Worm (Caenorhabditis elegans) whole organism, L4 larva: Measurements from ENCODE around the gene C05C8.7.

Experiments used
- D1046.2 ChIP-seq: fragments of 200-800 bp; sonication (Bioruptor generic); IDR thresholded peaks from 2 replicates; pipeline ENCODE4 v1.3.6; 2022; ENCODE audit warnings: missing genetic modification characterization, missing compliant biosample characterization
- F26F4.8 ChIP-seq: fragments of 200-800 bp; sonication (Bioruptor generic); conservative IDR thresholded peaks from 2 replicates; pipeline ENCODE4 v1.3.6; 2022; ENCODE audit warnings: missing genetic modification characterization, missing compliant biosample characterization
- F37D6.2 ChIP-seq: sonication (generic microtip); optimal IDR thresholded peaks from 2 replicates; lab custom pipeline; 2016; ENCODE audit warnings: mild to moderate bottlenecking, missing genetic modification characterization, missing compliant biosample characterization
- Y48G9A.11 ChIP-seq: fragments of 200-800 bp; sonication (Bioruptor generic); IDR thresholded peaks from 2 replicates; pipeline ENCODE4 v1.3.6; 2022; ENCODE audit warnings: missing genetic modification reagents, missing genetic modification characterization, missing compliant biosample characterization
- ZK546.5 ChIP-seq, 2 experiments: sonication (generic microtip); optimal IDR thresholded peaks; 2 replicates each; lab custom pipeline; 2017; ENCODE audit warnings: missing biosample characterization in 2 of 2, missing genetic modification characterization in 2 of 2
- ama-1 ChIP-seq: fragments of 150-350 bp; optimal IDR thresholded peaks from 2 replicates; lab custom pipeline; 2014; ENCODE audit warnings: inconsistent platforms, mixed read lengths
- arid-1 ChIP-seq: fragments of 200-800 bp; sonication (Bioruptor generic); conservative IDR thresholded peaks from 2 replicates; pipeline ENCODE4 v1.3.6; 2022; ENCODE audit warnings: missing genetic modification reagents, missing genetic modification characterization, missing compliant biosample characterization
- ceh-20 ChIP-seq: fragments of 200-800 bp; sonication (Bioruptor generic); IDR thresholded peaks from 2 replicates; pipeline ENCODE4 v1.3.6; 2022; ENCODE audit warnings: missing genetic modification reagents, missing genetic modification characterization, missing compliant biosample characterization
- ceh-82 ChIP-seq: sonication (generic microtip); optimal IDR thresholded peaks from 2 replicates; lab custom pipeline; 2017; ENCODE audit warnings: missing biosample characterization, missing genetic modification characterization
- cey-2 ChIP-seq: sonication (generic microtip); optimal IDR thresholded peaks from 3 replicates; lab custom pipeline; 2017; ENCODE audit warnings: missing genetic modification characterization, mild to moderate bottlenecking, missing compliant biosample characterization, antibody characterized with exemption, borderline replicate concordance; ENCODE audit not compliant: insufficient read depth
- ctbp-1 ChIP-seq: fragments of 200-800 bp; sonication (Bioruptor generic); IDR thresholded peaks from 2 replicates; pipeline ENCODE4 v1.3.6; 2022; ENCODE audit warnings: missing genetic modification reagents, missing genetic modification characterization, missing compliant biosample characterization
- daf-12 ChIP-seq: fragments of 150-350 bp; optimal IDR thresholded peaks from 2 replicates; lab custom pipeline; 2014; ENCODE audit warnings: missing biosample characterization, missing genetic modification reagents, missing genetic modification characterization
- daf-16 ChIP-seq, 3 experiments: sonication (generic microtip); optimal IDR thresholded peaks; 2 replicates each; lab custom pipeline; 2016 to 2017; ENCODE audit warnings: missing genetic modification characterization in 3 of 3, missing genetic modification reagents in 3 of 3, mild to moderate bottlenecking in 2 of 3, missing compliant biosample characterization in 2 of 3, missing biosample characterization in 1 of 3, moderate library complexity in 1 of 3
- daf-8 ChIP-seq: fragments of 200-800 bp; sonication (Bioruptor generic); IDR thresholded peaks from 2 replicates; pipeline ENCODE4 v1.3.6; 2022; ENCODE audit warnings: missing genetic modification characterization, missing compliant biosample characterization
- dmd-6 ChIP-seq: fragments of 200-800 bp; sonication (Bioruptor generic); IDR thresholded peaks from 2 replicates; pipeline ENCODE4 v1.3.6; 2022; ENCODE audit warnings: missing genetic modification reagents, missing genetic modification characterization, missing compliant biosample characterization
- duxl-1 ChIP-seq: sonication (generic microtip); optimal IDR thresholded peaks from 2 replicates; lab custom pipeline; 2016; ENCODE audit warnings: mild to moderate bottlenecking, missing genetic modification characterization, moderate library complexity, missing compliant biosample characterization; ENCODE audit not compliant: poor library complexity
- dve-1 ChIP-seq: sonication (generic microtip); optimal IDR thresholded peaks from 2 replicates; lab custom pipeline; 2017; ENCODE audit warnings: antibody characterized with exemption, mild to moderate bottlenecking, missing genetic modification characterization, missing compliant biosample characterization; ENCODE audit not compliant: insufficient read depth
- egl-43 ChIP-seq: fragments of 200-800 bp; sonication (Bioruptor generic); IDR thresholded peaks from 2 replicates; pipeline ENCODE4 v1.3.6; 2022; ENCODE audit warnings: missing genetic modification reagents, missing genetic modification characterization, missing compliant biosample characterization
- fkh-10 ChIP-seq: fragments of 150-350 bp; optimal IDR thresholded peaks from 2 replicates; lab custom pipeline; 2014; ENCODE audit warnings: missing biosample characterization, missing genetic modification reagents, missing genetic modification characterization
- hif-1 ChIP-seq, 2 experiments: sonication (generic microtip); optimal IDR thresholded peaks; 2 replicates each; lab custom pipeline; 2016 to 2017; ENCODE audit warnings: missing compliant biosample characterization in 2 of 2, missing genetic modification characterization in 2 of 2, missing genetic modification reagents in 2 of 2, missing genotype in 2 of 2, mild to moderate bottlenecking in 1 of 2
- hlh-30 ChIP-seq: sonication (generic microtip); optimal IDR thresholded peaks from 2 replicates; lab custom pipeline; 2017; ENCODE audit warnings: antibody characterized with exemption, mild to moderate bottlenecking, missing genetic modification characterization, missing compliant biosample characterization; ENCODE audit not compliant: insufficient read depth
- hmg-1.1 ChIP-seq: fragments of 200-800 bp; sonication (Bioruptor generic); IDR thresholded peaks from 2 replicates; pipeline ENCODE4 v1.3.6; 2022; ENCODE audit warnings: missing genetic modification reagents, missing genetic modification characterization, missing compliant biosample characterization
- lim-7 ChIP-seq: fragments of 200-800 bp; sonication (Bioruptor generic); IDR thresholded peaks from 2 replicates; pipeline ENCODE4 v1.3.6; 2022; ENCODE audit warnings: missing genetic modification characterization, missing compliant biosample characterization
- lin-15B ChIP-seq: fragments of 150-350 bp; sonication (generic microtip); optimal IDR thresholded peaks from 3 replicates; lab custom pipeline; 2014; ENCODE audit warnings: missing biosample characterization, missing genetic modification characterization
- lin-29 ChIP-seq: fragments of 200-800 bp; sonication (Bioruptor generic); IDR thresholded peaks from 2 replicates; pipeline ENCODE4 v1.3.6; 2022; ENCODE audit warnings: missing genetic modification reagents, missing genetic modification characterization, missing compliant biosample characterization
- lir-3 ChIP-seq: sonication (generic microtip); optimal IDR thresholded peaks from 2 replicates; lab custom pipeline; 2016; ENCODE audit warnings: mild to moderate bottlenecking, missing genetic modification characterization, missing compliant biosample characterization
- lsy-2 ChIP-seq, 2 experiments: fragments of 150-350 bp in 1 of 2; sonication (generic microtip) in 1 of 2; optimal IDR thresholded peaks; 2 replicates each; lab custom pipeline; 2014 to 2017; ENCODE audit warnings: missing biosample characterization in 2 of 2, missing genetic modification characterization in 2 of 2
- madf-9 ChIP-seq: fragments of 200-800 bp; sonication (Bioruptor generic); conservative IDR thresholded peaks from 2 replicates; pipeline ENCODE4 v1.3.6; 2022; ENCODE audit warnings: missing genetic modification reagents, missing genetic modification characterization, missing compliant biosample characterization
- mep-1 ChIP-seq: fragments of 150-350 bp; sonication (generic microtip); optimal IDR thresholded peaks from 3 replicates; lab custom pipeline; 2014; ENCODE audit warnings: missing biosample characterization, missing genetic modification characterization
- mes-2 ChIP-seq: sonication (generic microtip); optimal IDR thresholded peaks from 2 replicates; lab custom pipeline; 2016; ENCODE audit warnings: missing genotype, mild to moderate bottlenecking, missing genetic modification characterization, missing compliant biosample characterization; ENCODE audit not compliant: poor library complexity, severe bottlenecking
- nhr-102 ChIP-seq: sonication (generic microtip); optimal IDR thresholded peaks from 2 replicates; lab custom pipeline; 2016; ENCODE audit warnings: mild to moderate bottlenecking, missing genetic modification characterization, moderate library complexity, missing compliant biosample characterization
- nhr-11 ChIP-seq: fragments of 150-350 bp; optimal IDR thresholded peaks from 2 replicates; lab custom pipeline; 2014; ENCODE audit warnings: missing biosample characterization, missing genetic modification characterization
- nhr-28 ChIP-seq: fragments of 150-350 bp; optimal IDR thresholded peaks from 2 replicates; lab custom pipeline; 2014; ENCODE audit warnings: missing biosample characterization, missing genetic modification characterization
- nhr-41 ChIP-seq: fragments of 200-800 bp; sonication (Bioruptor generic); IDR thresholded peaks from 2 replicates; pipeline ENCODE4 v1.3.6; 2022; ENCODE audit warnings: missing genetic modification reagents, missing genetic modification characterization, missing compliant biosample characterization
- nhr-42 ChIP-seq: fragments of 200-800 bp; sonication (Bioruptor generic); IDR thresholded peaks from 2 replicates; pipeline ENCODE4 v1.3.6; 2022; ENCODE audit warnings: missing genetic modification characterization, missing compliant biosample characterization
- nhr-77 ChIP-seq: fragments of 150-350 bp; optimal IDR thresholded peaks from 2 replicates; lab custom pipeline; 2014; ENCODE audit warnings: missing biosample characterization, missing genetic modification characterization
- rbr-2 ChIP-seq: sonication (generic microtip); optimal IDR thresholded peaks from 2 replicates; lab custom pipeline; 2016; ENCODE audit warnings: missing genotype, missing genetic modification characterization, missing compliant biosample characterization
- sdz-12 ChIP-seq: fragments of 200-800 bp; sonication (Bioruptor generic); optimal IDR thresholded peaks from 2 replicates; lab custom pipeline; 2018; ENCODE audit warnings: mild to moderate bottlenecking, missing genetic modification characterization, missing compliant biosample characterization
- set-16 ChIP-seq: fragments of 200-800 bp; sonication (Bioruptor generic); IDR thresholded peaks from 2 replicates; pipeline ENCODE4 v1.3.6; 2022; ENCODE audit warnings: missing genetic modification reagents, missing genetic modification characterization, missing compliant biosample characterization
- skn-1 ChIP-seq: fragments of 150-350 bp; optimal IDR thresholded peaks from 2 replicates; lab custom pipeline; 2014; ENCODE audit warnings: missing biosample characterization, missing genetic modification characterization
- spr-1 ChIP-seq: sonication (generic microtip); optimal IDR thresholded peaks from 2 replicates; lab custom pipeline; 2016; ENCODE audit warnings: mild to moderate bottlenecking, missing genetic modification characterization, missing compliant biosample characterization
- unc-130 ChIP-seq: sonication (generic microtip); optimal IDR thresholded peaks from 2 replicates; lab custom pipeline; 2016; ENCODE audit warnings: missing genetic modification reagents, missing genetic modification characterization, missing compliant biosample characterization
- unc-62 ChIP-seq, 3 experiments: fragments of 150-350 bp in 1 of 3; sonication (generic microtip); optimal IDR thresholded peaks in 2 of 3; peaks in 1 of 3; 1 replicate in 1 of 3; 2 replicates in 2 of 3; lab custom pipeline; 2014 to 2017; ENCODE audit warnings: missing biosample characterization in 3 of 3, missing genetic modification characterization in 3 of 3, missing genetic modification reagents in 3 of 3, missing genotype in 1 of 3
- vab-7 ChIP-seq: fragments of 200-800 bp; sonication (Bioruptor generic); IDR thresholded peaks from 2 replicates; pipeline ENCODE4 v1.3.6; 2022; ENCODE audit warnings: missing genetic modification reagents, missing genetic modification characterization, missing compliant biosample characterization
- zfp-2 ChIP-seq: sonication (generic microtip); optimal IDR thresholded peaks from 2 replicates; lab custom pipeline; 2016; ENCODE audit warnings: mild to moderate bottlenecking, missing genetic modification characterization, missing compliant biosample characterization
- ztf-7 ChIP-seq: fragments of 150-350 bp; optimal IDR thresholded peaks from 2 replicates; lab custom pipeline; 2014; ENCODE audit warnings: missing biosample characterization, missing genetic modification characterization

Gene C05C8.7

DNA sequence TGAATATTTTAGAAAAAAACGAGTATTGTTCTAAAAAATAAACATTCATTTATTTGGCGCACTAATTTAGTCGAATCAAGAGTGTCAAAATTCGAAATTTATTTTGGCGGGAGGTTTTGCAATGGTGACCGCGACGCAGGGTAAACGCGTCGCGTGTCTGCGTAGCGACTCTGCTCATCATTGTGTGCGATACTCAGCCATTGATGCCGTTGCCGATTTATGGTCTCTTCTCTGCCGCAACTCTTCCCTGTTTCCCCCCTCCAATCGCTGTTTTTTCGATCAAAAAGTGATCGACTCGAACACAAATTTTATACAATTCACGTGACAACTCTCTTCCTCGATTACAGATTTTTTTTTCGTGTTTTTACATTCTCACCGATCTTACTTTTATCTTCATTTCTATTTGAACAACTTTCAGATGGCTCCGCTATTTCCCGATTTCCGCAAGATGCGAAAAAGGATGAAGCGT is 50.3 kb downstream of the C05C8.7 start, which contains the start of gene F09G2.2 (continued):
- TF ChIP-seq arid-1 (GFP tag; lab: Robert Waterston, UW) (peak; percentile 68), ZK546.5 (tag; optimal IDR thresholded peaks at IDR 0.05; lab: Kevin White, UChicago) (no peak), hmg-1.1 (GFP tag; lab: Robert Waterston, UW) (peak; percentile 89), F37D6.2 (peak; percentile 31), madf-9 (GFP tag; lab: Robert Waterston, UW) (peak; percentile 73), Y48G9A.11 (GFP tag; lab: Robert Waterston, UW) (peak; percentile 63), nhr-102 (tag; lab: Kevin White, UChicago) (peak; percentile 80), cey-2 (no peak), zfp-2 (tag; lab: Kevin White, UChicago) (peak; percentile 98), D1046.2 (GFP tag; lab: Robert Waterston, UW) (0 out of 2 replicates have a peak, but pooled peaks have one; percentile 44), spr-1 (tag; lab: Kevin White, UChicago) (peak; percentile 56), nhr-77 (peak; percentile 92), ceh-20 (peak; percentile 88), lim-7 (GFP tag; lab: Robert Waterston, UW) (no peak), F26F4.8 (no peak), lin-29 (peak; percentile 80; the same call in 1 of the 2 replicates), set-16 (peak; percentile 61), nhr-42 (GFP tag; lab: Robert Waterston, UW) (peak; percentile 72; the same call in 1 of the 2 replicates), unc-62 (GFP tag; optimal IDR thresholded peaks at IDR 0.05 in 1 of 2; lab: Kevin White, UChicago) (peak in 1 of 2 experiments; percentile 98), unc-62 (tag; optimal IDR thresholded peaks at IDR 0.05; lab: Kevin White, UChicago) (no peak), ceh-82 (tag; lab: Kevin White, UChicago) (no peak), skn-1 (tag; lab: Kevin White, UChicago) (no peak), ama-1 (lab: Kevin White, UChicago) (peak; percentile 61), rbr-2 (tag; lab: Kevin White, UChicago) (peak; percentile 90), lin-15B (tag; lab: Kevin White, UChicago) (peak; percentile 28), hif-1 (tag; optimal IDR thresholded peaks at IDR 0.05; lab: Kevin White, UChicago) (peak in 1 of 2 experiments; percentile 78), nhr-11 (peak; percentile 92), unc-130 (peak; percentile 78), sdz-12 (no peak), duxl-1 (tag; lab: Kevin White, UChicago) (peak; percentile 77), dmd-6 (GFP tag; lab: Robert Waterston, UW) (peak; percentile 97), ctbp-1 (GFP tag; lab: Robert Waterston, UW) (peak; percentile 74), lsy-2 (tag; optimal IDR thresholded peaks at IDR 0.05; lab: Kevin White, UChicago) (peak; percentile 71 to 93), vab-7 (0 out of 2 replicates have a peak, but pooled peaks have one; percentile 14), daf-8 (no peak), dve-1 (tag; lab: Kevin White, UChicago) (peak; percentile 97), nhr-41 (no peak), nhr-28 (peak; percentile 81), daf-16 (GFP tag; optimal IDR thresholded peaks at IDR 0.05; lab: Kevin White, UChicago) (peak; percentile 52 to 69), daf-16 (tag; optimal IDR thresholded peaks at IDR 0.05; lab: Kevin White, UChicago) (peak; percentile 83), fkh-10 (peak; percentile 70), hlh-30 (tag; lab: Kevin White, UChicago) (peak; percentile 83), lir-3 (tag; lab: Kevin White, UChicago) (no peak), mep-1 (peak; percentile 90), daf-12 (tag; lab: Kevin White, UChicago) (no peak), ztf-7 (tag; lab: Kevin White, UChicago) (peak; percentile 41), mes-2 (peak; percentile 91), egl-43 (GFP tag; lab: Robert Waterston, UW) (peak; percentile 32; the same call in 1 of the 2 replicates)
- TF ChIP-seq, all 104 proteins: peak for 59
